Fruit fly (Drosophila melanogaster): ENCODE data around the gene CAH6.

dm6 chr3R:31245785-31246184, 11.6 kb upstream of the CAH6 start:
- TF ChIP-seq CG13204 (GFP tag; optimal IDR thresholded peaks at IDR 0.05): no peak
- no peak for TF ChIP-seq CG34367 (tag; optimal IDR thresholded peaks at IDR 0.05)
- TF ChIP-seq D1 (tag; optimal IDR thresholded peaks at IDR 0.05): no peak
- TF ChIP-seq Pif1A (GFP tag; optimal IDR thresholded peaks at IDR 0.05): no peak
- no peak for TF ChIP-seq EcR (GFP tag; optimal IDR thresholded peaks at IDR 0.05)
- no peak for TF ChIP-seq CG32121 (GFP tag; IDR thresholded peaks at IDR 0.05)
- TF ChIP-seq gl (tag; optimal IDR thresholded peaks at IDR 0.05): no peak
- no peak for TF ChIP-seq Pif1B (GFP tag; optimal IDR thresholded peaks at IDR 0.05)
- no peak for TF ChIP-seq CG14655 (GFP tag; optimal IDR thresholded peaks at IDR 0.05)
- no peak for TF ChIP-seq CG12605 (GFP tag; IDR thresholded peaks at IDR 0.05)
- no peak for TF ChIP-seq CG15710 (tag; optimal IDR thresholded peaks at IDR 0.05)
- TF ChIP-seq rn (GFP tag; IDR thresholded peaks at IDR 0.05): no peak

All from whole organism, pupa.